Worm (Caenorhabditis elegans): Measurements from ENCODE around the gene ttr-21.

Gene ttr-21

ce11 chrV:13816877-13817276, 37.3 kb downstream of the ttr-21 start, which contains the start of gene F55B12.2:
F55B12.2 (minus strand) TSS chrV:13816977.
- no peak for TF ChIP-seq F37B4.10 (GFP tag; IDR thresholded peaks at IDR 0.05)
- TF ChIP-seq chd-7 (tag; optimal IDR thresholded peaks at IDR 0.05) = no peak
- TF ChIP-seq madf-6 (GFP tag; IDR thresholded peaks at IDR 0.05) = no peak
- no peak for TF ChIP-seq hlh-26 (GFP tag; conservative IDR thresholded peaks at IDR 0.05)
- TF ChIP-seq rcor-1 (GFP tag; IDR thresholded peaks at IDR 0.05) = no peak
- no peak for TF ChIP-seq ceh-58 (GFP tag; IDR thresholded peaks at IDR 0.05)
- TF ChIP-seq F10E7.11 (tag; optimal IDR thresholded peaks at IDR 0.05) = no peak
- no peak for TF ChIP-seq ets-4 (GFP tag; optimal IDR thresholded peaks at IDR 0.05)
- TF ChIP-seq ceh-40 (GFP tag; IDR thresholded peaks at IDR 0.05) = no peak
- no peak for TF ChIP-seq repo-1 (tag; optimal IDR thresholded peaks at IDR 0.05)
- TF ChIP-seq ceh-79 (tag; optimal IDR thresholded peaks at IDR 0.05) = no peak

- no peak for TF ChIP-seq ceh-27 (GFP tag; optimal IDR thresholded peaks at IDR 0.05)
- no peak for TF ChIP-seq ets-4 (GFP tag; optimal IDR thresholded peaks at IDR 0.05)
- no peak for TF ChIP-seq Y67H2A.10 (GFP tag; conservative IDR thresholded peaks at IDR 0.05)
- no peak for TF ChIP-seq T26A5.8 (tag; optimal IDR thresholded peaks at IDR 0.05)
- TF ChIP-seq F23B12.7 (tag; optimal IDR thresholded peaks at IDR 0.05; ENCODE audit: insufficient read depth) = no peak
- TF ChIP-seq madf-10 (tag; optimal IDR thresholded peaks at IDR 0.05) = no peak
- no peak for TF ChIP-seq akir-1 (GFP tag; optimal IDR thresholded peaks at IDR 0.05)
Measured at ce11 chrV:13812931-13813330, 41.3 kb downstream of the ttr-21 start, which contains the start of gene ceh-24. ceh-24 (plus strand) TSS chrV:13813231.

- TF ChIP-seq gei-17 (GFP tag; optimal IDR thresholded peaks at IDR 0.05) = no peak
- no peak for TF ChIP-seq nfya-1 (tag; optimal IDR thresholded peaks at IDR 0.05; ENCODE audit: borderline replicate concordance, insufficient read depth)
Measured at ce11 chrV:13812330-13812729, 41.9 kb downstream of the ttr-21 start.

- TF ChIP-seq chd-7 (tag; optimal IDR thresholded peaks at IDR 0.05) (peak; percentile 31), F39B2.1 (GFP tag; IDR thresholded peaks at IDR 0.05) (no peak), ztf-18 (tag; optimal IDR thresholded peaks at IDR 0.05) (peak; percentile 60), ekl-4 (GFP tag; IDR thresholded peaks at IDR 0.05) (no peak), hmg-1.2 (GFP tag; IDR thresholded peaks at IDR 0.05) (peak; percentile 74; the same call in 1 of the 2 replicates), K12H6.12 (tag; optimal IDR thresholded peaks at IDR 0.05) (peak; percentile 78), lir-1 (GFP tag; conservative IDR thresholded peaks at IDR 0.05) (0 out of 2 replicates have a peak, but pooled peaks have one; percentile 49), ceh-27 (GFP tag; optimal IDR thresholded peaks at IDR 0.05) (peak; percentile 27), rcor-1 (GFP tag; IDR thresholded peaks at IDR 0.05) (peak; percentile 57; the same call in 1 of the 2 replicates), attf-5 (GFP tag; optimal IDR thresholded peaks at IDR 0.05) (peak; percentile 77), rpc-1 (optimal IDR thresholded peaks at IDR 0.05) (no peak), rpc-1 (tag; optimal IDR thresholded peaks at IDR 0.05) (no peak), gei-17 (GFP tag; optimal IDR thresholded peaks at IDR 0.05) (peak; percentile 22), nhr-80 (tag; optimal IDR thresholded peaks at IDR 0.05) (peak; percentile 67), lin-35 (GFP tag; optimal IDR thresholded peaks at IDR 0.05) (peak in 1 of 3 experiments; percentile 28), Y56A3A.18 (GFP tag; IDR thresholded peaks at IDR 0.05) (0 out of 2 replicates have a peak, but pooled peaks have one; percentile 44), bed-2 (GFP tag; IDR thresholded peaks at IDR 0.05) (no peak)
Measured at ce11 chrV:13808462-13808867, 45.7 kb downstream of the ttr-21 start.

- TF ChIP-seq ekl-4 (GFP tag; IDR thresholded peaks at IDR 0.05) (0 out of 2 replicates have a peak, but pooled peaks have one; percentile 29), D2030.7 (GFP tag; IDR thresholded peaks at IDR 0.05) (no peak)
Measured at ce11 chrV:13807232-13807631, 47.0 kb downstream of the ttr-21 start, which contains the start of gene swan-1. swan-1 (minus strand) TSS chrV:13807237.

All from whole organism, young adult.